Fruit fly (Drosophila melanogaster) whole organism, embryonic: ENCODE data around the gene peng.

Source experiments
- Ada2b ChIP-seq: fragments of 200-800 bp; sonication (Bioruptor generic); IDR thresholded peaks from 2 replicates; pipeline ENCODE4 v1.3.6; 2022; ENCODE audit warnings: missing biosample characterization, missing genetic modification characterization
- Asciz ChIP-seq: fragments of 200-800 bp; sonication (Bioruptor generic); optimal IDR thresholded peaks from 2 replicates; lab custom pipeline; 2017; ENCODE audit warnings: missing biosample characterization, mild to moderate bottlenecking, missing genetic modification characterization, missing genetic modification reagents
- CG10274 ChIP-seq: fragments of 200-800 bp; sonication (Bioruptor generic); optimal IDR thresholded peaks from 3 replicates; lab custom pipeline; 2017; ENCODE audit warnings: missing biosample characterization, mild to moderate bottlenecking, missing genetic modification characterization
- CG10462 ChIP-seq: fragments of 200-800 bp; sonication (Bioruptor generic); optimal IDR thresholded peaks from 2 replicates; lab custom pipeline; 2016; ENCODE audit warnings: missing biosample characterization, missing genetic modification characterization
- CG13624 ChIP-seq: fragments of 200-800 bp; sonication (Bioruptor generic); optimal IDR thresholded peaks from 2 replicates; lab custom pipeline; 2016; ENCODE audit warnings: missing biosample characterization, missing genetic modification characterization
- CG14014 ChIP-seq: fragments of 200-800 bp; sonication (Bioruptor generic); IDR thresholded peaks from 2 replicates; pipeline ENCODE4 v1.3.6; 2022; ENCODE audit warnings: missing biosample characterization, missing genetic modification characterization
- CG14667 ChIP-seq: fragments of 200-800 bp; sonication (Bioruptor generic); IDR thresholded peaks from 2 replicates; pipeline ENCODE4 v1.3.6; 2022; ENCODE audit warnings: missing biosample characterization, missing genetic modification characterization
- CG14860 ChIP-seq: fragments of 200-800 bp; sonication (Bioruptor generic); IDR thresholded peaks from 3 replicates; pipeline ENCODE4 v1.3.6; 2022; ENCODE audit warnings: missing biosample characterization, missing genetic modification characterization; ENCODE audit not compliant: partially characterized antibody
- CG16815 ChIP-seq: fragments of 200-800 bp; sonication (Bioruptor generic); optimal IDR thresholded peaks from 3 replicates; lab custom pipeline; 2017; ENCODE audit warnings: missing biosample characterization, mild to moderate bottlenecking, missing genetic modification characterization
- CG1792 ChIP-seq: fragments of 200-800 bp; sonication (Bioruptor generic); optimal IDR thresholded peaks from 2 replicates; lab custom pipeline; 2016; ENCODE audit warnings: missing biosample characterization, missing genetic modification characterization
- CG18599 ChIP-seq: fragments of 200-800 bp; sonication (Bioruptor generic); optimal IDR thresholded peaks from 3 replicates; lab custom pipeline; 2017; ENCODE audit warnings: missing biosample characterization, missing genetic modification characterization, mild to moderate bottlenecking, moderate library complexity, missing genetic modification reagents
- CG18619 ChIP-seq: fragments of 200-800 bp; sonication (Bioruptor generic); optimal IDR thresholded peaks from 3 replicates; lab custom pipeline; 2017; ENCODE audit warnings: missing biosample characterization, mild to moderate bottlenecking, missing genetic modification characterization
- CG2120 ChIP-seq: fragments of 200-800 bp; sonication (Bioruptor generic); optimal IDR thresholded peaks from 3 replicates; lab custom pipeline; 2016; ENCODE audit warnings: missing biosample characterization, missing genetic modification characterization
- CG2202 ChIP-seq: fragments of 200-800 bp; sonication (Bioruptor generic); optimal IDR thresholded peaks from 2 replicates; lab custom pipeline; 2018; ENCODE audit warnings: missing biosample characterization, mild to moderate bottlenecking, missing genetic modification characterization
- CG34224 ChIP-seq: fragments of 200-800 bp; sonication (Bioruptor generic); IDR thresholded peaks from 3 replicates; pipeline ENCODE4 v1.3.6; 2022; ENCODE audit warnings: missing biosample characterization, missing genetic modification characterization; ENCODE audit not compliant: partially characterized antibody
- CG4404 ChIP-seq: fragments of 200-800 bp; sonication (Bioruptor generic); IDR thresholded peaks from 2 replicates; pipeline ENCODE4 v1.3.6; 2022; ENCODE audit warnings: missing biosample characterization, missing genetic modification characterization
- CG4707 ChIP-seq: fragments of 200-800 bp; sonication (Bioruptor generic); optimal IDR thresholded peaks from 2 replicates; lab custom pipeline; 2018; ENCODE audit warnings: missing biosample characterization, mild to moderate bottlenecking, missing genetic modification characterization, moderate library complexity
- CG6175 ChIP-seq: fragments of 200-800 bp; sonication (Bioruptor generic); IDR thresholded peaks from 3 replicates; pipeline ENCODE4 v1.3.6; 2022; ENCODE audit warnings: missing biosample characterization, missing genetic modification characterization
- CG7357 ChIP-seq: fragments of 200-800 bp; sonication (Bioruptor generic); IDR thresholded peaks from 3 replicates; pipeline ENCODE4 v1.3.6; 2022; ENCODE audit warnings: missing biosample characterization, missing genetic modification characterization
- CoRest ChIP-seq: fragments of 200-800 bp; sonication (Bioruptor generic); optimal IDR thresholded peaks from 3 replicates; lab custom pipeline; 2018; ENCODE audit warnings: missing biosample characterization, mild to moderate bottlenecking, missing genetic modification characterization, moderate library complexity
- Dp ChIP-seq: fragments of 200-800 bp; sonication (Bioruptor generic); optimal IDR thresholded peaks from 2 replicates; lab custom pipeline; 2018; ENCODE audit warnings: missing biosample characterization, mild to moderate bottlenecking, missing genetic modification characterization, moderate library complexity
- E2f1 ChIP-seq: fragments of 200-800 bp; sonication (Bioruptor generic); IDR thresholded peaks from 2 replicates; pipeline ENCODE4 v1.3.6; 2022; ENCODE audit warnings: missing biosample characterization, missing genetic modification characterization
- E2f2 ChIP-seq: fragments of 200-800 bp; sonication (Bioruptor generic); IDR thresholded peaks from 2 replicates; pipeline ENCODE4 v1.3.6; 2022; ENCODE audit warnings: missing biosample characterization, missing genetic modification characterization
- H15 ChIP-seq: fragments of 200-800 bp; sonication (Bioruptor generic); IDR thresholded peaks from 3 replicates; pipeline ENCODE4 v1.3.6; 2022; ENCODE audit warnings: missing biosample characterization, missing genetic modification characterization
- HLH4C ChIP-seq: fragments of 200-800 bp; sonication (Bioruptor generic); IDR thresholded peaks from 3 replicates; pipeline ENCODE4 v1.3.6; 2022; ENCODE audit warnings: missing biosample characterization, missing genetic modification characterization; ENCODE audit not compliant: partially characterized antibody
- MESR4 ChIP-seq: fragments of 200-800 bp; sonication (Bioruptor generic); optimal IDR thresholded peaks from 2 replicates; lab custom pipeline; 2018; ENCODE audit warnings: missing biosample characterization, mild to moderate bottlenecking, missing genetic modification characterization, moderate library complexity
- Med ChIP-seq: fragments of 200-800 bp; sonication (Bioruptor generic); peaks from one replicate; lab custom pipeline; 2016; ENCODE audit warnings: missing biosample characterization, missing genetic modification characterization, mild to moderate bottlenecking, inconsistent platforms, moderate library complexity
- Opbp ChIP-seq: fragments of 200-800 bp; sonication (Bioruptor generic); IDR thresholded peaks from 3 replicates; pipeline ENCODE4 v1.3.6; 2022; ENCODE audit warnings: missing biosample characterization, missing genetic modification characterization; ENCODE audit not compliant: partially characterized antibody
- Ptx1 ChIP-seq: fragments of 200-800 bp; sonication (Bioruptor generic); IDR thresholded peaks from 2 replicates; pipeline ENCODE4 v1.3.6; 2022; ENCODE audit warnings: missing biosample characterization, missing genetic modification characterization
- Sin3A ChIP-seq: fragments of >200 bp; optimal IDR thresholded peaks from 2 replicates; lab custom pipeline; 2018
- Sry-β ChIP-seq: fragments of 200-800 bp; sonication (Bioruptor generic); optimal IDR thresholded peaks from 2 replicates; lab custom pipeline; 2018; ENCODE audit warnings: missing biosample characterization, mild to moderate bottlenecking, missing genetic modification characterization, moderate library complexity
- ab ChIP-seq: fragments of 200-800 bp; sonication (Bioruptor generic); optimal IDR thresholded peaks from 2 replicates; lab custom pipeline; 2016; ENCODE audit warnings: missing biosample characterization, missing genetic modification characterization
- ase ChIP-seq: fragments of 200-800 bp; sonication (Bioruptor generic); IDR thresholded peaks from 3 replicates; pipeline ENCODE4 v1.3.6; 2022; ENCODE audit warnings: missing biosample characterization, missing genetic modification characterization
- btn ChIP-seq: fragments of 200-800 bp; sonication (Bioruptor generic); optimal IDR thresholded peaks from 2 replicates; lab custom pipeline; 2016; ENCODE audit warnings: missing biosample characterization, missing genetic modification characterization
- caup ChIP-seq: fragments of 200-800 bp; sonication (Bioruptor generic); optimal IDR thresholded peaks from 3 replicates; lab custom pipeline; 2017; ENCODE audit warnings: missing biosample characterization, mild to moderate bottlenecking, missing genetic modification characterization, moderate library complexity; ENCODE audit not compliant: severe bottlenecking
- cwo ChIP-seq: fragments of 200-800 bp; sonication (Bioruptor generic); optimal IDR thresholded peaks from 3 replicates; lab custom pipeline; 2017; ENCODE audit warnings: missing biosample characterization, missing genetic modification characterization, mild to moderate bottlenecking, moderate library complexity, missing genetic modification reagents
- disco-r ChIP-seq: fragments of 200-800 bp; sonication (Bioruptor generic); optimal IDR thresholded peaks from 2 replicates; lab custom pipeline; 2016; ENCODE audit warnings: missing biosample characterization, missing genetic modification characterization
- dmrt11E ChIP-seq: fragments of 200-800 bp; sonication (Bioruptor generic); optimal IDR thresholded peaks from 3 replicates; lab custom pipeline; 2018; ENCODE audit warnings: missing biosample characterization, mild to moderate bottlenecking, missing genetic modification characterization, moderate library complexity
- ewg ChIP-seq: fragments of 200-800 bp; sonication (Bioruptor generic); optimal IDR thresholded peaks from 3 replicates; lab custom pipeline; 2017; ENCODE audit warnings: mild to moderate bottlenecking, missing biosample characterization, missing genetic modification reagents, missing genetic modification characterization
- eyg ChIP-seq: fragments of 200-800 bp; sonication (Bioruptor generic); optimal IDR thresholded peaks from 3 replicates; lab custom pipeline; 2016; ENCODE audit warnings: missing biosample characterization, missing genetic modification characterization
- gcm2 ChIP-seq: fragments of 200-800 bp; sonication (Bioruptor generic); optimal IDR thresholded peaks from 2 replicates; lab custom pipeline; 2016; ENCODE audit warnings: missing biosample characterization, missing genetic modification characterization
- hb ChIP-seq: fragments of 200-800 bp; sonication (Bioruptor generic); IDR thresholded peaks from 3 replicates; pipeline ENCODE4 v1.3.6; 2022; ENCODE audit warnings: missing biosample characterization, missing genetic modification characterization; ENCODE audit not compliant: partially characterized antibody
- kay ChIP-seq: fragments of 200-800 bp; sonication (Bioruptor generic); optimal IDR thresholded peaks from 2 replicates; lab custom pipeline; 2016; ENCODE audit warnings: missing biosample characterization, missing genetic modification characterization
- nau ChIP-seq: fragments of 200-800 bp; sonication (Bioruptor generic); optimal IDR thresholded peaks from 3 replicates; lab custom pipeline; 2017; ENCODE audit warnings: missing biosample characterization, mild to moderate bottlenecking, missing genetic modification characterization, missing genetic modification reagents
- nerfin-2 ChIP-seq: fragments of 200-800 bp; sonication (Bioruptor generic); IDR thresholded peaks from 2 replicates; pipeline ENCODE4 v1.3.6; 2022; ENCODE audit warnings: missing biosample characterization, missing genetic modification characterization; ENCODE audit not compliant: partially characterized antibody
- nmo ChIP-seq: fragments of 200-800 bp; sonication (Bioruptor generic); optimal IDR thresholded peaks from 2 replicates; lab custom pipeline; 2018; ENCODE audit warnings: missing biosample characterization, mild to moderate bottlenecking, missing genetic modification characterization, moderate library complexity
- onecut ChIP-seq: fragments of 200-800 bp; sonication (Bioruptor generic); IDR thresholded peaks from 2 replicates; pipeline ENCODE4 v1.3.6; 2022; ENCODE audit warnings: missing biosample characterization, missing genetic modification characterization
- pum ChIP-seq: fragments of 200-800 bp; sonication (Bioruptor generic); optimal IDR thresholded peaks from 2 replicates; lab custom pipeline; 2016; ENCODE audit warnings: missing biosample characterization, missing genetic modification characterization
- unc-4 ChIP-seq: fragments of 200-800 bp; sonication (Bioruptor generic); IDR thresholded peaks from 2 replicates; pipeline ENCODE4 v1.3.6; 2022; ENCODE audit warnings: missing biosample characterization, missing genetic modification characterization; ENCODE audit not compliant: partially characterized antibody
- vfl ChIP-seq: fragments of 200-800 bp; sonication (Bioruptor generic); optimal IDR thresholded peaks from 2 replicates; lab custom pipeline; 2016; ENCODE audit warnings: missing biosample characterization, missing genetic modification characterization
- z ChIP-seq: fragments of 200-800 bp; sonication (Bioruptor generic); IDR thresholded peaks from 3 replicates; pipeline ENCODE4 v1.3.6; 2022; ENCODE audit warnings: missing biosample characterization, missing genetic modification characterization

Gene peng

dm6 chrX:21388734-21389133 lies 39.1 kb upstream of the peng start, which contains the start of gene mst (continued):
- TF ChIP-seq caup (GFP tag; lab: Kevin White, UChicago): no peak
- no peak for TF ChIP-seq gcm2 (GFP tag; lab: Kevin White, UChicago)
- TF ChIP-seq CG2202 (tag; lab: Kevin White, UChicago): no peak
- TF ChIP-seq nerfin-2 (GFP tag; lab: Robert Waterston, UW): no peak
- peak; percentile 64 for TF ChIP-seq unc-4 (GFP tag; lab: Robert Waterston, UW)
- no peak for TF ChIP-seq Ptx1 (GFP tag; lab: Robert Waterston, UW)
- TF ChIP-seq disco-r (GFP tag; lab: Kevin White, UChicago): no peak
- TF ChIP-seq vfl: no peak
- TF ChIP-seq CG10274 (GFP tag; lab: Kevin White, UChicago): no peak
- no peak for TF ChIP-seq CG16815 (GFP tag; lab: Kevin White, UChicago)
- no peak for TF ChIP-seq H15 (GFP tag; lab: Robert Waterston, UW)
- TF ChIP-seq CG1792 (GFP tag; lab: Kevin White, UChicago): no peak
- peak; percentile 59; the same call in 2 of the 3 replicates for TF ChIP-seq Opbp (GFP tag; lab: Robert Waterston, UW)
- TF ChIP-seq kay (GFP tag; lab: Kevin White, UChicago): no peak
- no peak for TF ChIP-seq Ada2b
- TF ChIP-seq ase: no peak
- no peak for TF ChIP-seq nmo (GFP tag; lab: Kevin White, UChicago)
- TF ChIP-seq Dp (GFP tag; lab: Kevin White, UChicago): peak; percentile 51
- TF ChIP-seq CG18599 (GFP tag; lab: Kevin White, UChicago): no peak
- TF ChIP-seq z (GFP tag; lab: Robert Waterston, UW): no peak
- TF ChIP-seq CG10462 (GFP tag; lab: Kevin White, UChicago): no peak
- no peak for TF ChIP-seq cwo (GFP tag; lab: Kevin White, UChicago)
- TF ChIP-seq hb (GFP tag; lab: Robert Waterston, UW): 0 out of 3 replicates have a peak, but pooled peaks have one; percentile 28
- no peak for TF ChIP-seq CG14014
- TF ChIP-seq CG14860 (GFP tag; lab: Robert Waterston, UW): peak; percentile 46; the same call in 1 of the 3 replicates
- peak; percentile 76 for TF ChIP-seq CG13624 (GFP tag; lab: Kevin White, UChicago)
- TF ChIP-seq Med (GFP tag; lab: Kevin White, UChicago): no peak
- TF ChIP-seq CG34224: peak; percentile 70
- no peak for TF ChIP-seq CG18619 (GFP tag; lab: Kevin White, UChicago)
- no peak for TF ChIP-seq CG7357 (GFP tag; lab: Robert Waterston, UW)
- no peak for TF ChIP-seq eyg (GFP tag; lab: Kevin White, UChicago)
- TF ChIP-seq CG2120: no peak
- no peak for TF ChIP-seq CG6175 (GFP tag; lab: Robert Waterston, UW)
- no peak for TF ChIP-seq CG14667 (GFP tag; lab: Robert Waterston, UW)
- TF ChIP-seq HLH4C (GFP tag; lab: Robert Waterston, UW): peak; percentile 67
- no peak for TF ChIP-seq nau
- no peak for TF ChIP-seq CG4707 (GFP tag; lab: Kevin White, UChicago)
- TF ChIP-seq btn (GFP tag; lab: Kevin White, UChicago): no peak
- no peak for TF ChIP-seq ab (GFP tag; lab: Kevin White, UChicago)
- no peak for TF ChIP-seq MESR4 (GFP tag; lab: Kevin White, UChicago)
- no peak for TF ChIP-seq onecut (GFP tag; lab: Robert Waterston, UW)
- no peak for TF ChIP-seq CG4404 (GFP tag; lab: Robert Waterston, UW)
- TF ChIP-seq Asciz: no peak
- TF ChIP-seq E2f1 (GFP tag; lab: Robert Waterston, UW): no peak
- TF ChIP-seq pum (GFP tag; lab: Kevin White, UChicago): no peak
- peak; percentile 69 for TF ChIP-seq E2f2 (GFP tag; lab: Robert Waterston, UW)
- no peak for TF ChIP-seq Sin3A (lab: Kevin White, UChicago)
- TF ChIP-seq dmrt11E: no peak
- TF ChIP-seq Sry-β (GFP tag; lab: Kevin White, UChicago): no peak
- TF ChIP-seq CoRest: no peak
- no peak for TF ChIP-seq ewg (GFP tag; lab: Kevin White, UChicago)
